Worm (Caenorhabditis elegans) whole organism, mixed stage, embryonic: ENCODE data around the gene pfk-1.1.

ENCODE experiments used
- lin-13 ChIP-seq: fragments of 150-350 bp; optimal IDR thresholded peaks from 2 replicates; lab custom pipeline; 2014; ENCODE audit warnings: missing biosample characterization, missing genetic modification characterization
- nhr-12 ChIP-seq: fragments of 150-350 bp; optimal IDR thresholded peaks from 2 replicates; lab custom pipeline; 2014; ENCODE audit warnings: missing biosample characterization, missing genetic modification characterization
- nhr-237 ChIP-seq: fragments of 150-350 bp; optimal IDR thresholded peaks from 2 replicates; lab custom pipeline; 2014; ENCODE audit warnings: missing biosample characterization, missing genetic modification characterization
- ztf-11 ChIP-seq: fragments of 150-350 bp; optimal IDR thresholded peaks from 2 replicates; lab custom pipeline; 2014; ENCODE audit warnings: missing biosample characterization, missing genetic modification characterization

ce11 chrX:2943611-2944010, 2.9 kb downstream of the pfk-1.1 start:
- TF ChIP-seq nhr-12 (tag; lab: Kevin White, UChicago) (no peak), nhr-237 (no peak), ztf-11 (no peak), lin-13 (no peak)
